Worm (Caenorhabditis elegans) whole organism, young adult: ENCODE results near the gene F13E9.16.

Source experiments
- B0019.2 ChIP-seq: fragments of 200-800 bp; sonication (Bioruptor generic); conservative IDR thresholded peaks from 2 replicates; pipeline ENCODE4 v1.3.6; 2022; ENCODE audit warnings: missing genetic modification reagents, missing genetic modification characterization, missing compliant biosample characterization
- B0261.1 ChIP-seq: sonication (generic microtip); optimal IDR thresholded peaks from 2 replicates; lab custom pipeline; 2016; ENCODE audit warnings: mild to moderate bottlenecking, missing genetic modification characterization, moderate library complexity, missing compliant biosample characterization
- B0336.3 ChIP-seq: fragments of 200-800 bp; sonication (Bioruptor generic); IDR thresholded peaks from 2 replicates; pipeline ENCODE4 v1.3.6; 2022; ENCODE audit warnings: missing genetic modification characterization, missing compliant biosample characterization
- C17E4.6 ChIP-seq: fragments of 200-800 bp; sonication (Bioruptor generic); IDR thresholded peaks from 2 replicates; pipeline ENCODE4 v1.3.6; 2022; ENCODE audit warnings: missing genetic modification reagents, missing genetic modification characterization, missing compliant biosample characterization
- D2030.7 ChIP-seq: fragments of 200-800 bp; sonication (Bioruptor generic); IDR thresholded peaks from 2 replicates; pipeline ENCODE4 v1.3.6; 2022; ENCODE audit warnings: missing genetic modification reagents, missing genetic modification characterization, missing compliant biosample characterization
- F55B11.4 ChIP-seq: sonication (generic microtip); optimal IDR thresholded peaks from 2 replicates; lab custom pipeline; 2016; ENCODE audit warnings: missing compliant biosample characterization, missing genetic modification characterization, borderline replicate concordance; ENCODE audit not compliant: insufficient read depth
- F57C9.4 ChIP-seq: sonication (generic microtip); optimal IDR thresholded peaks from 2 replicates; lab custom pipeline; 2017; ENCODE audit warnings: mild to moderate bottlenecking, missing genetic modification characterization, missing compliant biosample characterization
- Y79H2A.3 ChIP-seq: fragments of 200-800 bp; sonication (Bioruptor generic); conservative IDR thresholded peaks from 2 replicates; pipeline ENCODE4 v1.3.6; 2022; ENCODE audit warnings: missing genetic modification reagents, missing genetic modification characterization, missing compliant biosample characterization
- aptf-2 ChIP-seq: fragments of 200-800 bp; sonication (Bioruptor generic); conservative IDR thresholded peaks from 2 replicates; pipeline ENCODE4 v1.3.6; 2022; ENCODE audit warnings: missing genetic modification reagents, missing genetic modification characterization, missing compliant biosample characterization
- athp-1 ChIP-seq: sonication (generic microtip); optimal IDR thresholded peaks from 2 replicates; lab custom pipeline; 2017; ENCODE audit warnings: mild to moderate bottlenecking, missing genetic modification characterization, missing compliant biosample characterization
- ceh-100 ChIP-seq: fragments of 200-800 bp; sonication (Bioruptor generic); IDR thresholded peaks from 2 replicates; pipeline ENCODE4 v1.3.6; 2022; ENCODE audit warnings: missing genetic modification reagents, missing genetic modification characterization, missing compliant biosample characterization
- ceh-27 ChIP-seq: fragments of 200-800 bp; sonication (Bioruptor generic); optimal IDR thresholded peaks from 2 replicates; lab custom pipeline; 2018; ENCODE audit warnings: mild to moderate bottlenecking, missing genetic modification characterization, moderate library complexity, missing compliant biosample characterization
- ceh-91 ChIP-seq: fragments of 200-800 bp; sonication (Bioruptor generic); IDR thresholded peaks from 2 replicates; pipeline ENCODE4 v1.3.6; 2022; ENCODE audit warnings: missing genetic modification reagents, missing genetic modification characterization, missing compliant biosample characterization
- egrh-3 ChIP-seq: fragments of 200-800 bp; sonication (Bioruptor generic); IDR thresholded peaks from 2 replicates; pipeline ENCODE4 v1.3.6; 2022; ENCODE audit warnings: missing genetic modification reagents, missing genetic modification characterization, missing compliant biosample characterization
- gei-17 ChIP-seq: fragments of 200-800 bp; sonication (Bioruptor generic); optimal IDR thresholded peaks from 2 replicates; lab custom pipeline; 2018; ENCODE audit warnings: mild to moderate bottlenecking, missing genetic modification characterization, missing compliant biosample characterization
- hlh-26 ChIP-seq: fragments of 200-800 bp; sonication (Bioruptor generic); conservative IDR thresholded peaks from 2 replicates; pipeline ENCODE4 v1.3.6; 2022; ENCODE audit warnings: missing genetic modification reagents, missing genetic modification characterization, missing compliant biosample characterization
- hmg-20 ChIP-seq: fragments of 200-800 bp; sonication (Bioruptor generic); IDR thresholded peaks from 2 replicates; pipeline ENCODE4 v1.3.6; 2022; ENCODE audit warnings: missing genetic modification reagents, missing genetic modification characterization, missing compliant biosample characterization
- lin-26 ChIP-seq: fragments of 200-800 bp; sonication (Bioruptor generic); IDR thresholded peaks from 2 replicates; pipeline ENCODE4 v1.3.6; 2022; ENCODE audit warnings: missing genetic modification reagents, missing genetic modification characterization, missing compliant biosample characterization
- lin-40 ChIP-seq: sonication (generic microtip); optimal IDR thresholded peaks from 2 replicates; lab custom pipeline; 2016; ENCODE audit warnings: missing genetic modification characterization, mild to moderate bottlenecking, missing compliant biosample characterization, missing genotype, missing genetic modification reagents
- madf-10 ChIP-seq: sonication (generic microtip); optimal IDR thresholded peaks from 2 replicates; lab custom pipeline; 2016; ENCODE audit warnings: mild to moderate bottlenecking, missing genetic modification characterization, missing compliant biosample characterization
- mes-4 ChIP-seq: sonication (generic microtip); optimal IDR thresholded peaks from 2 replicates; lab custom pipeline; 2016; ENCODE audit warnings: missing genotype, missing genetic modification characterization, missing compliant biosample characterization
- nfya-1 ChIP-seq: sonication (generic microtip); optimal IDR thresholded peaks from 2 replicates; lab custom pipeline; 2017; ENCODE audit warnings: antibody characterized with exemption, missing compliant biosample characterization, missing genetic modification characterization, borderline replicate concordance; ENCODE audit not compliant: insufficient read depth
- nfya-2 ChIP-seq: fragments of 200-800 bp; sonication (Bioruptor generic); IDR thresholded peaks from 2 replicates; pipeline ENCODE4 v1.3.6; 2022; ENCODE audit warnings: missing genetic modification reagents, missing genetic modification characterization, missing compliant biosample characterization
- nfyb-1 ChIP-seq: fragments of 200-800 bp; sonication (Bioruptor generic); IDR thresholded peaks from 2 replicates; pipeline ENCODE4 v1.3.6; 2022; ENCODE audit warnings: missing genetic modification reagents, missing genetic modification characterization, missing compliant biosample characterization
- nhr-120 ChIP-seq: fragments of 200-800 bp; sonication (Bioruptor generic); IDR thresholded peaks from 2 replicates; pipeline ENCODE4 v1.3.6; 2022; ENCODE audit warnings: missing genetic modification characterization, missing compliant biosample characterization
- nhr-179 ChIP-seq: sonication (generic microtip); optimal IDR thresholded peaks from 2 replicates; lab custom pipeline; 2016; ENCODE audit warnings: mild to moderate bottlenecking, missing genetic modification characterization, missing compliant biosample characterization
- nhr-90 ChIP-seq: sonication (generic microtip); optimal IDR thresholded peaks from 2 replicates; lab custom pipeline; 2016; ENCODE audit warnings: missing genotype, mild to moderate bottlenecking, missing genetic modification characterization, missing compliant biosample characterization
- pbrm-1 ChIP-seq: fragments of 200-800 bp; sonication (Bioruptor generic); IDR thresholded peaks from 2 replicates; pipeline ENCODE4 v1.3.6; 2022; ENCODE audit warnings: missing genetic modification reagents, missing genetic modification characterization, missing compliant biosample characterization
- pha-4 ChIP-seq: fragments of 150-350 bp; sonication (generic microtip); optimal IDR thresholded peaks from 2 replicates; lab custom pipeline; 2014; ENCODE audit warnings: missing biosample characterization, missing genetic modification reagents, missing genetic modification characterization
- rpc-1 ChIP-seq, 2 experiments: fragments of 150-350 bp in 1 of 2; sonication (generic microtip) in 1 of 2; optimal IDR thresholded peaks; 2 replicates each; lab custom pipeline; 2014 to 2018; ENCODE audit warnings: missing biosample characterization in 1 of 2, missing genetic modification characterization in 1 of 2, missing genetic modification reagents in 1 of 2, missing genotype in 1 of 2
- sdz-38 ChIP-seq: sonication (generic microtip); optimal IDR thresholded peaks from 2 replicates; lab custom pipeline; 2016; ENCODE audit warnings: missing genotype, missing genetic modification characterization, missing compliant biosample characterization
- snpc-4 ChIP-seq, 5 experiments: fragments of 150-350 bp in 1 of 5; sonication (generic microtip) in 4 of 5; optimal IDR thresholded peaks; 2 replicates each; lab custom pipeline; 2014 to 2018; ENCODE audit warnings: missing genetic modification characterization in 5 of 5, missing biosample characterization in 3 of 5, antibody characterized with exemption in 2 of 5, mild to moderate bottlenecking in 2 of 5, missing compliant biosample characterization in 2 of 5, missing genotype in 2 of 5, moderate library complexity in 2 of 5, missing genetic modification reagents in 1 of 5
- somi-1 ChIP-seq: fragments of 200-800 bp; sonication (Bioruptor generic); optimal IDR thresholded peaks from 2 replicates; lab custom pipeline; 2018; ENCODE audit warnings: mild to moderate bottlenecking, missing genetic modification characterization, missing compliant biosample characterization
- unc-130 ChIP-seq: sonication (generic microtip); optimal IDR thresholded peaks from 2 replicates; lab custom pipeline; 2016; ENCODE audit warnings: missing genetic modification reagents, missing genetic modification characterization, missing compliant biosample characterization
- ztf-25 ChIP-seq: fragments of 200-800 bp; sonication (Bioruptor generic); IDR thresholded peaks from 2 replicates; pipeline ENCODE4 v1.3.6; 2022; ENCODE audit warnings: missing genetic modification reagents, missing genetic modification characterization, missing compliant biosample characterization
- ztf-28 ChIP-seq: fragments of 200-800 bp; sonication (Bioruptor generic); IDR thresholded peaks from 2 replicates; pipeline ENCODE4 v1.3.6; 2022; ENCODE audit warnings: missing genetic modification reagents, missing genetic modification characterization, missing compliant biosample characterization
- ztf-6 ChIP-seq: fragments of 200-800 bp; sonication (Bioruptor generic); IDR thresholded peaks from 2 replicates; pipeline ENCODE4 v1.3.6; 2022; ENCODE audit warnings: missing genetic modification reagents, missing genetic modification characterization, missing compliant biosample characterization

The F13E9.16 gene

ce11 chrIV:10899091-10899490, 11.9 kb upstream of the F13E9.16 start, which contains the start of the genes F13E9.9 and F13E9.19:
Gene F13E9.9 (minus strand): TSS chrIV:10899191.
Gene F13E9.19 (plus strand): TSS chrIV:10899406.
- TF ChIP-seq C17E4.6 (GFP tag; lab: Robert Waterston, UW) (no peak), gei-17 (GFP tag; lab: Kevin White, UChicago) (no peak), pha-4 (no peak), D2030.7 (GFP tag; lab: Robert Waterston, UW) (no peak), egrh-3 (GFP tag; lab: Robert Waterston, UW) (no peak), ceh-100 (GFP tag; lab: Robert Waterston, UW) (no peak), ceh-27 (GFP tag; lab: Kevin White, UChicago) (no peak), B0336.3 (GFP tag; lab: Robert Waterston, UW) (no peak), B0261.1 (tag; lab: Kevin White, UChicago) (no peak), lin-40 (tag; lab: Kevin White, UChicago) (no peak), athp-1 (tag; lab: Kevin White, UChicago) (no peak), rpc-1 (optimal IDR thresholded peaks at IDR 0.05; lab: Kevin White, UChicago) (no peak), rpc-1 (tag; optimal IDR thresholded peaks at IDR 0.05; lab: Kevin White, UChicago) (no peak), pbrm-1 (no peak), nfya-2 (GFP tag; lab: Robert Waterston, UW) (no peak), aptf-2 (GFP tag; lab: Robert Waterston, UW) (no peak), sdz-38 (tag; lab: Kevin White, UChicago) (no peak), ceh-91 (GFP tag; lab: Robert Waterston, UW) (no peak)

- TF ChIP-seq snpc-4 (GFP tag; optimal IDR thresholded peaks at IDR 0.05; lab: Kevin White, UChicago) (no peak), snpc-4 (tag; optimal IDR thresholded peaks at IDR 0.05; lab: Kevin White, UChicago) (no peak), somi-1 (GFP tag; lab: Kevin White, UChicago) (no peak), B0019.2 (GFP tag; lab: Robert Waterston, UW) (no peak), nfyb-1 (GFP tag; lab: Robert Waterston, UW) (no peak), nfya-1 (no peak), mes-4 (tag; lab: Kevin White, UChicago) (no peak), lin-26 (GFP tag; lab: Robert Waterston, UW) (no peak), nhr-179 (tag; lab: Kevin White, UChicago) (no peak), ztf-25 (GFP tag; lab: Robert Waterston, UW) (no peak), F55B11.4 (tag; lab: Kevin White, UChicago) (no peak), nhr-90 (tag; lab: Kevin White, UChicago) (no peak), gei-17 (GFP tag; lab: Kevin White, UChicago) (no peak), Y79H2A.3 (GFP tag; lab: Robert Waterston, UW) (no peak), madf-10 (tag; lab: Kevin White, UChicago) (no peak)
Measured at ce11 chrIV:10898160-10898559, 11.0 kb upstream of the F13E9.16 start.

DNA sequence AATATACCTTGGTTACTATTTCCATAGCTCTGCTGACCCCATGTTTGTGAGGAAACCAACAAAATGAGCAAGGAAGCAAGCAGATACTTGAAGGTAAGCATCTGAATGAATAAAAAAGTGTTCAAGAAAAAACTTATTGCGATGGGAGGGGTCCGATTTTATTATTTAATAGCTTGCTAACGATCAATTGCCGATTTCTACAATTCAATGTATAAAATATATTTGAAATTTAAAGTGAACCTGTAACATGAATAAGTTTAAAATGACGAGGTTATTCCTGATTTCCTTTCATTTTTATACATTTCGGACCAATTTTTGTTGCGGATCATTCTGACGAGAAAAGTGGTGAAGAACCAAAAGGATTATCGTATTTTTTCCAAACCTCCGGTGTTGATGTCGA, 9.3 kb upstream of the F13E9.16 start, which contains the start of gene srlf-13:
Gene srlf-13 (minus strand): TSS at position 101 of the 400 bp plus-strand sequence.
- no peak for TF ChIP-seq ztf-28
- no peak for TF ChIP-seq F57C9.4 (tag; lab: Kevin White, UChicago)
- TF ChIP-seq hmg-20 (GFP tag; lab: Robert Waterston, UW): no peak
- TF ChIP-seq nhr-120 (GFP tag; lab: Robert Waterston, UW): no peak
- no peak for TF ChIP-seq hlh-26
- TF ChIP-seq ztf-6 (GFP tag; lab: Robert Waterston, UW): no peak
- TF ChIP-seq ceh-100 (GFP tag; lab: Robert Waterston, UW): no peak
- TF ChIP-seq unc-130 (GFP tag; lab: Kevin White, UChicago): no peak
- TF ChIP-seq, all 124 proteins: peak for 0
